Worm (Caenorhabditis elegans) whole organism, young adult: Measurements from ENCODE around the gene cct-5.

ENCODE experiments used
- B0336.3 ChIP-seq: fragments of 200-800 bp; sonication (Bioruptor generic); IDR thresholded peaks from 2 replicates; pipeline ENCODE4 v1.3.6; 2022; ENCODE audit warnings: missing genetic modification characterization, missing compliant biosample characterization
- C17E4.6 ChIP-seq: fragments of 200-800 bp; sonication (Bioruptor generic); IDR thresholded peaks from 2 replicates; pipeline ENCODE4 v1.3.6; 2022; ENCODE audit warnings: missing genetic modification reagents, missing genetic modification characterization, missing compliant biosample characterization
- F23B12.7 ChIP-seq: sonication (generic microtip); optimal IDR thresholded peaks from 2 replicates; lab custom pipeline; 2017; ENCODE audit warnings: missing genetic modification characterization, mild to moderate bottlenecking, missing compliant biosample characterization, antibody characterized with exemption, moderate library complexity; ENCODE audit not compliant: insufficient read depth
- F33H1.4 ChIP-seq: fragments of 200-800 bp; sonication (Bioruptor generic); IDR thresholded peaks from 2 replicates; pipeline ENCODE4 v1.3.6; 2022; ENCODE audit warnings: missing genetic modification reagents, missing genetic modification characterization, missing compliant biosample characterization
- F37B4.10 ChIP-seq: fragments of 200-800 bp; sonication (Bioruptor generic); IDR thresholded peaks from 2 replicates; pipeline ENCODE4 v1.3.6; 2022; ENCODE audit warnings: missing genetic modification characterization, missing compliant biosample characterization
- F49E8.2 ChIP-seq: sonication (generic microtip); optimal IDR thresholded peaks from 3 replicates; lab custom pipeline; 2017; ENCODE audit warnings: missing genetic modification characterization, mild to moderate bottlenecking, missing compliant biosample characterization, antibody characterized with exemption, moderate library complexity; ENCODE audit not compliant: insufficient read depth
- F52B5.7 ChIP-seq: sonication (generic microtip); optimal IDR thresholded peaks from 2 replicates; lab custom pipeline; 2016; ENCODE audit warnings: mild to moderate bottlenecking, missing genetic modification characterization, missing compliant biosample characterization
- Y53G8AR.9 ChIP-seq: fragments of 200-800 bp; sonication (Bioruptor generic); conservative IDR thresholded peaks from 2 replicates; pipeline ENCODE4 v1.3.6; 2022; ENCODE audit warnings: missing genetic modification reagents, missing genetic modification characterization, missing compliant biosample characterization
- Y79H2A.3 ChIP-seq: fragments of 200-800 bp; sonication (Bioruptor generic); conservative IDR thresholded peaks from 2 replicates; pipeline ENCODE4 v1.3.6; 2022; ENCODE audit warnings: missing genetic modification reagents, missing genetic modification characterization, missing compliant biosample characterization
- athp-1 ChIP-seq: sonication (generic microtip); optimal IDR thresholded peaks from 2 replicates; lab custom pipeline; 2017; ENCODE audit warnings: mild to moderate bottlenecking, missing genetic modification characterization, missing compliant biosample characterization
- attf-5 ChIP-seq: fragments of 200-800 bp; sonication (Bioruptor generic); optimal IDR thresholded peaks from 2 replicates; lab custom pipeline; 2018; ENCODE audit warnings: mild to moderate bottlenecking, missing genetic modification characterization, missing compliant biosample characterization
- attf-6 ChIP-seq: fragments of 200-800 bp; sonication (Bioruptor generic); IDR thresholded peaks from 2 replicates; pipeline ENCODE4 v1.3.6; 2022; ENCODE audit warnings: missing genetic modification reagents, missing genetic modification characterization, missing compliant biosample characterization
- bed-1 ChIP-seq: fragments of 200-800 bp; sonication (Bioruptor generic); IDR thresholded peaks from 2 replicates; pipeline ENCODE4 v1.3.6; 2022; ENCODE audit warnings: missing genetic modification reagents, missing genetic modification characterization, missing compliant biosample characterization
- ccch-3 ChIP-seq: fragments of 200-800 bp; sonication (Bioruptor generic); optimal IDR thresholded peaks from 2 replicates; lab custom pipeline; 2018; ENCODE audit warnings: mild to moderate bottlenecking, missing genetic modification characterization, missing compliant biosample characterization
- cebp-1 ChIP-seq, 2 experiments: fragments of 200-800 bp in 1 of 2; sonication (Bioruptor generic) in 1 of 2; sonication (generic microtip) in 1 of 2; IDR thresholded peaks in 1 of 2; optimal IDR thresholded peaks in 1 of 2; 2 replicates each; pipeline versions ENCODE4 v1.3.6 to Lab custom; 2017 to 2022; ENCODE audit warnings: missing compliant biosample characterization in 2 of 2, missing genetic modification characterization in 2 of 2, mild to moderate bottlenecking in 1 of 2, missing genetic modification reagents in 1 of 2, moderate library complexity in 1 of 2
- ceh-27 ChIP-seq: fragments of 200-800 bp; sonication (Bioruptor generic); optimal IDR thresholded peaks from 2 replicates; lab custom pipeline; 2018; ENCODE audit warnings: mild to moderate bottlenecking, missing genetic modification characterization, moderate library complexity, missing compliant biosample characterization
- ceh-91 ChIP-seq: fragments of 200-800 bp; sonication (Bioruptor generic); IDR thresholded peaks from 2 replicates; pipeline ENCODE4 v1.3.6; 2022; ENCODE audit warnings: missing genetic modification reagents, missing genetic modification characterization, missing compliant biosample characterization
- dox-1 ChIP-seq: fragments of 200-800 bp; sonication (Bioruptor generic); IDR thresholded peaks from 2 replicates; pipeline ENCODE4 v1.3.6; 2022; ENCODE audit warnings: missing genetic modification reagents, missing genetic modification characterization, missing compliant biosample characterization
- ekl-4 ChIP-seq: fragments of 200-800 bp; sonication (Bioruptor generic); IDR thresholded peaks from 2 replicates; pipeline ENCODE4 v1.3.6; 2022; ENCODE audit warnings: missing genetic modification reagents, missing genetic modification characterization, missing compliant biosample characterization
- him-1 ChIP-seq: sonication (generic microtip); optimal IDR thresholded peaks from 2 replicates; lab custom pipeline; 2016; ENCODE audit warnings: missing genotype, missing genetic modification reagents, missing genetic modification characterization, missing compliant biosample characterization
- hmg-1.2 ChIP-seq: fragments of 200-800 bp; sonication (Bioruptor generic); IDR thresholded peaks from 2 replicates; pipeline ENCODE4 v1.3.6; 2022; ENCODE audit warnings: missing genetic modification reagents, missing genetic modification characterization, missing compliant biosample characterization
- hrde-1 ChIP-seq: sonication (generic microtip); optimal IDR thresholded peaks from 2 replicates; lab custom pipeline; 2016; ENCODE audit warnings: missing genetic modification characterization, mild to moderate bottlenecking, missing compliant biosample characterization, moderate library complexity, missing genotype, missing genetic modification reagents, borderline replicate concordance
- lin-35 ChIP-seq, 3 experiments: fragments of 150-350 bp in 2 of 3; sonication (generic microtip) in 1 of 3; optimal IDR thresholded peaks; 2 replicates each; lab custom pipeline; 2014 to 2018; ENCODE audit warnings: missing biosample characterization in 3 of 3, missing genetic modification characterization in 3 of 3, missing genetic modification reagents in 3 of 3
- lin-54 ChIP-seq: fragments of 200-800 bp; sonication (Bioruptor generic); optimal IDR thresholded peaks from 2 replicates; lab custom pipeline; 2018; ENCODE audit warnings: mild to moderate bottlenecking, missing genetic modification characterization, missing compliant biosample characterization
- lir-1 ChIP-seq: fragments of 200-800 bp; sonication (Bioruptor generic); conservative IDR thresholded peaks from 2 replicates; pipeline ENCODE4 v1.3.6; 2022; ENCODE audit warnings: missing genetic modification reagents, missing genetic modification characterization, missing compliant biosample characterization
- lsl-1 ChIP-seq: fragments of 200-800 bp; sonication (Bioruptor generic); optimal IDR thresholded peaks from 2 replicates; lab custom pipeline; 2018; ENCODE audit warnings: mild to moderate bottlenecking, missing genetic modification characterization, moderate library complexity, missing compliant biosample characterization
- lsy-27 ChIP-seq: sonication (generic microtip); optimal IDR thresholded peaks from 2 replicates; lab custom pipeline; 2017; ENCODE audit warnings: missing genetic modification characterization, mild to moderate bottlenecking, missing compliant biosample characterization, antibody characterized with exemption, missing genotype, borderline replicate concordance; ENCODE audit not compliant: insufficient read depth
- madf-3 ChIP-seq: fragments of 200-800 bp; sonication (Bioruptor generic); IDR thresholded peaks from 2 replicates; pipeline ENCODE4 v1.3.6; 2022; ENCODE audit warnings: missing genetic modification reagents, missing genetic modification characterization, missing compliant biosample characterization
- madf-6 ChIP-seq: fragments of 200-800 bp; sonication (Bioruptor generic); IDR thresholded peaks from 2 replicates; pipeline ENCODE4 v1.3.6; 2022; ENCODE audit warnings: missing genetic modification reagents, missing genetic modification characterization, missing compliant biosample characterization
- nfyb-1 ChIP-seq: fragments of 200-800 bp; sonication (Bioruptor generic); IDR thresholded peaks from 2 replicates; pipeline ENCODE4 v1.3.6; 2022; ENCODE audit warnings: missing genetic modification reagents, missing genetic modification characterization, missing compliant biosample characterization
- pbrm-1 ChIP-seq: fragments of 200-800 bp; sonication (Bioruptor generic); IDR thresholded peaks from 2 replicates; pipeline ENCODE4 v1.3.6; 2022; ENCODE audit warnings: missing genetic modification reagents, missing genetic modification characterization, missing compliant biosample characterization
- rcor-1 ChIP-seq: fragments of 200-800 bp; sonication (Bioruptor generic); IDR thresholded peaks from 2 replicates; pipeline ENCODE4 v1.3.6; 2022; ENCODE audit warnings: missing genetic modification reagents, missing genetic modification characterization, missing compliant biosample characterization
- rec-8 ChIP-seq, 2 experiments: sonication (generic microtip); optimal IDR thresholded peaks; 2 replicates each; lab custom pipeline; 2016; ENCODE audit warnings: mild to moderate bottlenecking in 2 of 2, missing genetic modification characterization in 2 of 2, missing genetic modification reagents in 2 of 2, missing genotype in 2 of 2, missing biosample characterization in 1 of 2, missing compliant biosample characterization in 1 of 2, moderate library complexity in 1 of 2
- sdz-38 ChIP-seq: sonication (generic microtip); optimal IDR thresholded peaks from 2 replicates; lab custom pipeline; 2016; ENCODE audit warnings: missing genotype, missing genetic modification characterization, missing compliant biosample characterization
- snpc-1.1 ChIP-seq: sonication (generic microtip); optimal IDR thresholded peaks from 2 replicates; lab custom pipeline; 2017; ENCODE audit warnings: missing genetic modification characterization, mild to moderate bottlenecking, missing compliant biosample characterization, antibody characterized with exemption, moderate library complexity, missing genotype, missing genetic modification reagents; ENCODE audit not compliant: insufficient read depth
- snpc-1.3 ChIP-seq: sonication (generic microtip); optimal IDR thresholded peaks from 2 replicates; lab custom pipeline; 2017; ENCODE audit warnings: missing genetic modification characterization, mild to moderate bottlenecking, missing compliant biosample characterization, antibody characterized with exemption, moderate library complexity, missing genotype, missing genetic modification reagents; ENCODE audit not compliant: insufficient read depth
- snpc-3.4 ChIP-seq: sonication (generic microtip); optimal IDR thresholded peaks from 2 replicates; lab custom pipeline; 2017; ENCODE audit warnings: missing genetic modification characterization, mild to moderate bottlenecking, missing compliant biosample characterization, antibody characterized with exemption, moderate library complexity, missing genotype, missing genetic modification reagents
- snpc-4 ChIP-seq, 5 experiments: fragments of 150-350 bp in 1 of 5; sonication (generic microtip) in 4 of 5; optimal IDR thresholded peaks; 2 replicates each; lab custom pipeline; 2014 to 2018; ENCODE audit warnings: missing genetic modification characterization in 5 of 5, missing biosample characterization in 3 of 5, antibody characterized with exemption in 2 of 5, mild to moderate bottlenecking in 2 of 5, missing compliant biosample characterization in 2 of 5, missing genotype in 2 of 5, moderate library complexity in 2 of 5, missing genetic modification reagents in 1 of 5
- somi-1 ChIP-seq: fragments of 200-800 bp; sonication (Bioruptor generic); optimal IDR thresholded peaks from 2 replicates; lab custom pipeline; 2018; ENCODE audit warnings: mild to moderate bottlenecking, missing genetic modification characterization, missing compliant biosample characterization
- xnd-1 ChIP-seq: sonication (generic microtip); optimal IDR thresholded peaks from 2 replicates; lab custom pipeline; 2016; ENCODE audit warnings: missing genotype, missing genetic modification reagents, missing genetic modification characterization, missing compliant biosample characterization
- ztf-18 ChIP-seq: sonication (generic microtip); optimal IDR thresholded peaks from 2 replicates; lab custom pipeline; 2016; ENCODE audit warnings: missing genotype, mild to moderate bottlenecking, missing genetic modification characterization, missing compliant biosample characterization
- ztf-28 ChIP-seq: fragments of 200-800 bp; sonication (Bioruptor generic); IDR thresholded peaks from 2 replicates; pipeline ENCODE4 v1.3.6; 2022; ENCODE audit warnings: missing genetic modification reagents, missing genetic modification characterization, missing compliant biosample characterization

cct-5 gene

ce11 chrIII:4508064-4508905 is at the start of gene cct-5, which contains the start of gene F25F2.1:
Gene cct-5, minus strand, starts transcription at chrIII:4508114.
Gene F25F2.1, plus strand, starts transcription at chrIII:4508855.
- TF ChIP-seq F52B5.7 (no peak), F23B12.7 (peak; percentile 84), lsy-27 (tag; lab: Kevin White, UChicago) (peak; percentile 19), ccch-3 (GFP tag; lab: Kevin White, UChicago) (no peak), lsl-1 (GFP tag; lab: Kevin White, UChicago) (peak; percentile 94), lir-1 (peak; percentile 67; the same call in 1 of the 2 replicates), pbrm-1 (GFP tag; lab: Robert Waterston, UW) (peak; percentile 70), rcor-1 (GFP tag; lab: Robert Waterston, UW) (peak; percentile 80), attf-6 (GFP tag; lab: Robert Waterston, UW) (0 out of 2 replicates have a peak, but pooled peaks have one; percentile 45), ceh-91 (peak; percentile 96), madf-6 (GFP tag; lab: Robert Waterston, UW) (peak; percentile 97), attf-5 (GFP tag; lab: Kevin White, UChicago) (peak; percentile 59), C17E4.6 (GFP tag; lab: Robert Waterston, UW) (peak; percentile 61; the same call in 1 of the 2 replicates), dox-1 (peak; percentile 93), hmg-1.2 (GFP tag; lab: Robert Waterston, UW) (peak; percentile 67), somi-1 (GFP tag; lab: Kevin White, UChicago) (no peak), Y53G8AR.9 (GFP tag; lab: Robert Waterston, UW) (0 out of 2 replicates have a peak, but pooled peaks have one; percentile 43), ceh-27 (GFP tag; lab: Kevin White, UChicago) (no peak), snpc-3.4 (tag; lab: Kevin White, UChicago) (peak; percentile 92), snpc-1.1 (tag; lab: Kevin White, UChicago) (peak; percentile 53), Y79H2A.3 (GFP tag; lab: Robert Waterston, UW) (peak; percentile 81), sdz-38 (tag; lab: Kevin White, UChicago) (no peak), ztf-18 (tag; lab: Kevin White, UChicago) (peak; percentile 79), him-1 (tag; lab: Kevin White, UChicago) (peak; percentile 47), nfyb-1 (GFP tag; lab: Robert Waterston, UW) (0 out of 2 replicates have a peak, but pooled peaks have one; percentile 51), cebp-1 (GFP tag; IDR thresholded peaks at IDR 0.05; lab: Robert Waterston, UW) (no peak; the same call in 1 of the 2 replicates), cebp-1 (tag; optimal IDR thresholded peaks at IDR 0.05; lab: Kevin White, UChicago) (no peak), xnd-1 (tag; lab: Kevin White, UChicago) (peak; percentile 82), F33H1.4 (GFP tag; lab: Robert Waterston, UW) (peak; percentile 81), madf-3 (GFP tag; lab: Robert Waterston, UW) (peak; percentile 82; the same call in 1 of the 2 replicates), F37B4.10 (GFP tag; lab: Robert Waterston, UW) (no peak), B0336.3 (GFP tag; lab: Robert Waterston, UW) (no peak; the same call in 1 of the 2 replicates), hrde-1 (peak; percentile 24), lin-35 (GFP tag; optimal IDR thresholded peaks at IDR 0.05; lab: Kevin White, UChicago) (peak in 2 of 3 experiments; percentile 62 to 66), F49E8.2 (peak; percentile 72), rec-8 (tag; optimal IDR thresholded peaks at IDR 0.05; lab: Kevin White, UChicago) (no peak), lin-54 (GFP tag; lab: Kevin White, UChicago) (peak; percentile 95), athp-1 (tag; lab: Kevin White, UChicago) (peak; percentile 77), ekl-4 (GFP tag; lab: Robert Waterston, UW) (peak; percentile 79), snpc-1.3 (tag; lab: Kevin White, UChicago) (peak; percentile 86), ztf-28 (GFP tag; lab: Robert Waterston, UW) (peak; percentile 43; the same call in 1 of the 2 replicates), bed-1 (GFP tag; lab: Robert Waterston, UW) (no peak), snpc-4 (GFP tag; optimal IDR thresholded peaks at IDR 0.05; lab: Kevin White, UChicago) (no peak), snpc-4 (tag; optimal IDR thresholded peaks at IDR 0.05; lab: Kevin White, UChicago) (peak in 3 of 4 experiments; percentile 21 to 46 (median 38))
